Worm (Caenorhabditis elegans): Measurements from ENCODE around the gene C45B11.8.

The C45B11.8 gene

ce11 chrV:11040473-11040872 is at the start of gene C45B11.8:
Gene C45B11.8, plus strand, starts transcription at chrV:11040773.
- TF ChIP-seq hlh-11 (tag; optimal IDR thresholded peaks at IDR 0.05) (no peak), F37D6.2 (tag; optimal IDR thresholded peaks at IDR 0.05) (no peak), ces-1 (GFP tag; optimal IDR thresholded peaks at IDR 0.05) (no peak), Y5F2A.4 (GFP tag; optimal IDR thresholded peaks at IDR 0.05) (no peak), Y48G9A.11 (GFP tag; IDR thresholded peaks at IDR 0.05) (no peak), set-16 (GFP tag; IDR thresholded peaks at IDR 0.05) (no peak), php-3 (GFP tag; IDR thresholded peaks at IDR 0.05) (no peak), F44E2.7 (GFP tag; IDR thresholded peaks at IDR 0.05) (no peak), Y75B8A.6 (GFP tag; IDR thresholded peaks at IDR 0.05) (no peak), madf-9 (GFP tag; conservative IDR thresholded peaks at IDR 0.05) (no peak), zip-11 (GFP tag; IDR thresholded peaks at IDR 0.05) (no peak), sdz-12 (GFP tag; optimal IDR thresholded peaks at IDR 0.05) (no peak), nhr-42 (GFP tag; IDR thresholded peaks at IDR 0.05) (no peak), lim-7 (GFP tag; IDR thresholded peaks at IDR 0.05) (no peak), ama-1 (optimal IDR thresholded peaks at IDR 0.05) (no peak), hif-1 (tag; optimal IDR thresholded peaks at IDR 0.05) (no peak)

- no peak for TF ChIP-seq ZK546.5 (tag; optimal IDR thresholded peaks at IDR 0.05)
- no peak for TF ChIP-seq nhr-41 (GFP tag; IDR thresholded peaks at IDR 0.05)
- TF ChIP-seq nhr-11 (tag; optimal IDR thresholded peaks at IDR 0.05), result no peak
- TF ChIP-seq F37D6.2 (tag; optimal IDR thresholded peaks at IDR 0.05), result no peak
- no peak for TF ChIP-seq set-16 (GFP tag; IDR thresholded peaks at IDR 0.05)
- no peak for TF ChIP-seq mxl-3 (GFP tag; optimal IDR thresholded peaks at IDR 0.05)
- no peak for TF ChIP-seq unc-39 (tag; optimal IDR thresholded peaks at IDR 0.05)
- TF ChIP-seq unc-130 (GFP tag; optimal IDR thresholded peaks at IDR 0.05), result no peak
- no peak for TF ChIP-seq ceh-44 (GFP tag; IDR thresholded peaks at IDR 0.05)
These were observed 48.8 kb upstream of the C45B11.8 start, which contains the start of gene frpr-9 for ce11 chrV:10991789-10992188. Gene frpr-9, plus strand, starts transcription at chrV:10992089.

ce11 chrV:10998797-10999196 is 41.8 kb upstream of the C45B11.8 start, which contains the start of gene F53B7.7:
Gene F53B7.7, plus strand, starts transcription at chrV:10999097.
- TF ChIP-seq lin-29 (GFP tag; IDR thresholded peaks at IDR 0.05) (no peak), attf-4 (tag; optimal IDR thresholded peaks at IDR 0.05) (no peak), ZK546.5 (tag; optimal IDR thresholded peaks at IDR 0.05) (no peak), Y105C5A.15 (GFP tag; IDR thresholded peaks at IDR 0.05) (no peak), ceh-20 (GFP tag; IDR thresholded peaks at IDR 0.05) (no peak), egl-27 (tag; optimal IDR thresholded peaks at IDR 0.05) (no peak), dmd-8 (GFP tag; IDR thresholded peaks at IDR 0.05) (no peak), dve-1 (tag; optimal IDR thresholded peaks at IDR 0.05; ENCODE audit: insufficient read depth) (no peak)

- TF ChIP-seq Y48G9A.11 (GFP tag; IDR thresholded peaks at IDR 0.05) (peak; percentile 86), hlh-30 (tag; optimal IDR thresholded peaks at IDR 0.05; ENCODE audit: insufficient read depth) (peak; percentile 54), attf-4 (tag; optimal IDR thresholded peaks at IDR 0.05) (no peak), ceh-20 (GFP tag; IDR thresholded peaks at IDR 0.05) (no peak), mep-1 (tag; optimal IDR thresholded peaks at IDR 0.05) (no peak), daf-8 (GFP tag; IDR thresholded peaks at IDR 0.05) (no peak), daf-16 (GFP tag; optimal IDR thresholded peaks at IDR 0.05) (no peak), daf-16 (tag; optimal IDR thresholded peaks at IDR 0.05) (peak; percentile 19), dmd-9 (GFP tag; IDR thresholded peaks at IDR 0.05) (no peak), snpc-1.2 (GFP tag; IDR thresholded peaks at IDR 0.05) (no peak), lir-3 (tag; optimal IDR thresholded peaks at IDR 0.05) (no peak), ama-1 (optimal IDR thresholded peaks at IDR 0.05) (no peak), vab-7 (GFP tag; IDR thresholded peaks at IDR 0.05) (no peak), R02D3.7 (tag; optimal IDR thresholded peaks at IDR 0.05) (no peak), nhr-28 (tag; optimal IDR thresholded peaks at IDR 0.05) (peak; percentile 53), daf-19 (GFP tag; conservative IDR thresholded peaks at IDR 0.05) (no peak), nhr-6 (tag; optimal IDR thresholded peaks at IDR 0.05) (peak; percentile 70), unc-62 (GFP tag; optimal IDR thresholded peaks at IDR 0.05 in 1 of 2) (no peak), unc-62 (tag; optimal IDR thresholded peaks at IDR 0.05) (no peak), nhr-41 (GFP tag; IDR thresholded peaks at IDR 0.05) (no peak), lsy-2 (tag; optimal IDR thresholded peaks at IDR 0.05) (peak in 1 of 2 experiments; percentile 86), dpl-1 (GFP tag; optimal IDR thresholded peaks at IDR 0.05) (peak; percentile 94)
These were observed 39.9 kb upstream of the C45B11.8 start, which contains the start of gene isy-1 for ce11 chrV:11000650-11001049. Gene isy-1, minus strand, starts transcription at chrV:11000699.
